Worm (Caenorhabditis elegans): ENCODE measurements around the gene epg-4.

epg-4 gene

DNA sequence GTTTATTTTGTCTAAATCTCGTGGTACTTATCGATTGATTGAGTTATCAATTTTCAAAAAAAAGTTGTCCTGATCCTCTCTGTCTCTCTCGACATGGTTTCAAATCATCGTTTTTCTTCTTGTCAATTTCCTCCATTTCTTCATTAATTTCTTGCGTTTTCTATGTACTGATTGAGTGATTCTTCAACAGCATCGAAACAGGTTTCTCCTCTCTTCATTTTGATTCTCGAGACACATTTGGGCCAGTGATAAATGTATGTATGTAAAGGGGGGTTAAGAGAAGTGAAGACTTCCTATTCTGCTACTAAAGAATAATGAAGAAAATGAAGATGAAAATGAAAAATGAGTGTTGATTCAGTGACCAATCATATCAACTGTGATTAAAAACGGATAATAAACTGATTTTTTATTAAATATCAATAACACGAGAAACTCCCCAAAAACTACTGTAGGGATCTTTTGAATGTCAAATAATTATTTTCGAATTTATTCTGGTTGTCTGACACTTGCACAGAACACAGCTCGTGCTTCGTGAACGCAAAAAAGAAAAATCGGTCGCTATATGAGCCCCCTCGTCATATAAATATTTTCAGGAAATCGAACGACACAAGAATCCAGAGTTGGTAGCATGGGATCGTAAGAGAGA, 21.3 kb downstream of the epg-4 start (continued):
- no peak for TF ChIP-seq fkh-10 (GFP tag; optimal IDR thresholded peaks at IDR 0.05)
- no peak for TF ChIP-seq efl-3 (GFP tag; optimal IDR thresholded peaks at IDR 0.05)
- TF ChIP-seq alr-1 (tag; optimal IDR thresholded peaks at IDR 0.05; ENCODE audit: borderline replicate concordance): no peak
- TF ChIP-seq unc-86 (tag; optimal IDR thresholded peaks at IDR 0.05): no peak
- no peak for TF ChIP-seq pqm-1 (tag; optimal IDR thresholded peaks at IDR 0.05)
- TF ChIP-seq egl-27 (tag; optimal IDR thresholded peaks at IDR 0.05): peak in 1 of 2 experiments; percentile 6
- TF ChIP-seq blmp-1 (tag; optimal IDR thresholded peaks at IDR 0.05): peak; percentile 89
- TF ChIP-seq lin-14 (GFP tag; optimal IDR thresholded peaks at IDR 0.05): peak; percentile 57
- no peak for TF ChIP-seq F16B12.6 (tag; optimal IDR thresholded peaks at IDR 0.05)
- no peak for TF ChIP-seq mab-9 (GFP tag; IDR thresholded peaks at IDR 0.05)
- peak in 3 of 6 experiments; percentile 44 to 76 (median 61) for TF ChIP-seq elt-3 (tag; optimal IDR thresholded peaks at IDR 0.05)
- TF ChIP-seq aly-2 (tag; optimal IDR thresholded peaks at IDR 0.05): no peak
- no peak for TF ChIP-seq sup-37 (GFP tag; optimal IDR thresholded peaks at IDR 0.05)
- no peak for TF ChIP-seq hpl-2 (GFP tag; optimal IDR thresholded peaks at IDR 0.05)
- TF ChIP-seq irx-1 (tag; optimal IDR thresholded peaks at IDR 0.05): peak; percentile 19
- TF ChIP-seq dpl-1 (GFP tag; optimal IDR thresholded peaks at IDR 0.05): peak in 1 of 3 experiments; percentile 5
- peak; percentile 30 for TF ChIP-seq nhr-19 (GFP tag; conservative IDR thresholded peaks at IDR 0.05)
- no peak for TF ChIP-seq unc-130 (tag; optimal IDR thresholded peaks at IDR 0.05)
- TF ChIP-seq sptf-1 (tag; optimal IDR thresholded peaks at IDR 0.05): no peak
- TF ChIP-seq swsn-7 (tag; optimal IDR thresholded peaks at IDR 0.05): no peak
- no peak for TF ChIP-seq egl-13 (tag; optimal IDR thresholded peaks at IDR 0.05)
- TF ChIP-seq snu-23 (GFP tag; optimal IDR thresholded peaks at IDR 0.05): peak; percentile 56
- TF ChIP-seq zip-4 (GFP tag; optimal IDR thresholded peaks at IDR 0.05): no peak
- no peak for TF ChIP-seq ama-1 (optimal IDR thresholded peaks at IDR 0.05)
- no peak for TF ChIP-seq ceh-90 (tag; optimal IDR thresholded peaks at IDR 0.05)
- TF ChIP-seq nhr-90 (tag; optimal IDR thresholded peaks at IDR 0.05; ENCODE audit: poor library complexity): peak; percentile 36

- TF ChIP-seq hpl-2 (GFP tag; optimal IDR thresholded peaks at IDR 0.05) (peak; percentile 70), Y116A8C.19 (tag; optimal IDR thresholded peaks at IDR 0.05; ENCODE audit: borderline replicate concordance) (no peak), ceh-82 (tag; optimal IDR thresholded peaks at IDR 0.05) (peak; percentile 81 to 90 (median 86)), fos-1 (tag; optimal IDR thresholded peaks at IDR 0.05) (peak; percentile 80), mep-1 (tag; optimal IDR thresholded peaks at IDR 0.05) (peak; percentile 91), zip-4 (GFP tag; optimal IDR thresholded peaks at IDR 0.05) (peak; percentile 45), unc-86 (tag; optimal IDR thresholded peaks at IDR 0.05) (peak; percentile 79), F16B12.6 (tag; optimal IDR thresholded peaks at IDR 0.05) (peak; percentile 46), rnt-1 (tag; optimal IDR thresholded peaks at IDR 0.05) (peak; percentile 91), ceh-90 (tag; optimal IDR thresholded peaks at IDR 0.05) (peak; percentile 33), dsc-1 (tag; optimal IDR thresholded peaks at IDR 0.05) (peak; percentile 81), sptf-1 (tag; optimal IDR thresholded peaks at IDR 0.05) (no peak), lsy-2 (tag; optimal IDR thresholded peaks at IDR 0.05) (peak; percentile 99), nhr-85 (tag) (peak; percentile 95), mdl-1 (tag; optimal IDR thresholded peaks at IDR 0.05) (peak in 1 of 2 experiments; percentile 77), ama-1 (optimal IDR thresholded peaks at IDR 0.05) (peak; percentile 55), nhr-71 (tag; optimal IDR thresholded peaks at IDR 0.05) (peak; percentile 93), blmp-1 (tag; optimal IDR thresholded peaks at IDR 0.05) (peak; percentile 80), tbx-2 (tag; optimal IDR thresholded peaks at IDR 0.05) (peak; percentile 86), pax-3 (tag; optimal IDR thresholded peaks at IDR 0.05) (peak; percentile 62), swsn-7 (tag; optimal IDR thresholded peaks at IDR 0.05) (peak; percentile 85), fkh-8 (tag; optimal IDR thresholded peaks at IDR 0.05) (peak; percentile 85), unc-62 (GFP tag; optimal IDR thresholded peaks at IDR 0.05) (no peak), mef-2 (tag; optimal IDR thresholded peaks at IDR 0.05) (no peak), grh-1 (GFP tag; IDR thresholded peaks at IDR 0.05) (peak; percentile 80), lin-15B (tag; optimal IDR thresholded peaks at IDR 0.05) (peak; percentile 85), xbp-1 (tag; optimal IDR thresholded peaks at IDR 0.05) (peak; percentile 91), hlh-17 (GFP tag; optimal IDR thresholded peaks at IDR 0.05; ENCODE audit: borderline replicate concordance) (no peak), hlh-4 (tag; optimal IDR thresholded peaks at IDR 0.05) (no peak), jun-1 (tag; optimal IDR thresholded peaks at IDR 0.05) (peak; percentile 81), sup-37 (GFP tag; optimal IDR thresholded peaks at IDR 0.05) (no peak), aly-2 (tag; optimal IDR thresholded peaks at IDR 0.05) (peak; percentile 22), ceh-63 (GFP tag; optimal IDR thresholded peaks at IDR 0.05) (no peak), nhr-90 (tag; optimal IDR thresholded peaks at IDR 0.05; ENCODE audit: poor library complexity) (peak; percentile 87)
Measured at ce11 chrIII:7207903-7208497, 26.0 kb downstream of the epg-4 start, which contains the start of gene rpl-6. TSS of gene rpl-6 (plus strand) at chrIII:7208447.
